Worm (Caenorhabditis elegans) whole organism, L2 larva: ENCODE results near the gene lipl-6.

ENCODE experiments used
- C34F6.9 ChIP-seq: fragments of 150-350 bp; optimal IDR thresholded peaks from 2 replicates; lab custom pipeline; 2014; ENCODE audit warnings: missing biosample characterization, missing genetic modification characterization
- aly-2 ChIP-seq: fragments of 150-350 bp; optimal IDR thresholded peaks from 2 replicates; lab custom pipeline; 2014; ENCODE audit warnings: missing biosample characterization, missing genetic modification characterization
- blmp-1 ChIP-seq: sonication (generic microtip); optimal IDR thresholded peaks from 2 replicates; lab custom pipeline; 2017; ENCODE audit warnings: missing genetic modification characterization, mild to moderate bottlenecking, missing compliant biosample characterization, antibody characterized with exemption, moderate library complexity; ENCODE audit not compliant: insufficient read depth
- mdl-1 ChIP-seq, 2 experiments: fragments of 150-350 bp in 1 of 2; sonication (generic microtip) in 1 of 2; optimal IDR thresholded peaks; 2 replicates each; lab custom pipeline; 2017; ENCODE audit warnings: missing biosample characterization in 2 of 2, missing genetic modification characterization in 2 of 2
- nhr-237 ChIP-seq: fragments of 150-350 bp; optimal IDR thresholded peaks from 2 replicates; lab custom pipeline; 2014; ENCODE audit warnings: missing biosample characterization, missing genetic modification characterization
- nhr-25 ChIP-seq: fragments of 150-350 bp; sonication (generic microtip); optimal IDR thresholded peaks from 3 replicates; lab custom pipeline; 2014; ENCODE audit warnings: missing biosample characterization, missing genetic modification characterization
- skn-1 ChIP-seq: sonication (generic microtip); optimal IDR thresholded peaks from 2 replicates; lab custom pipeline; 2017; ENCODE audit warnings: missing biosample characterization, missing genetic modification characterization
- unc-39 ChIP-seq: fragments of 150-350 bp; optimal IDR thresholded peaks from 2 replicates; lab custom pipeline; 2014; ENCODE audit warnings: missing biosample characterization, missing genetic modification characterization
- ztf-11 ChIP-seq: sonication (generic microtip); optimal IDR thresholded peaks from 2 replicates; lab custom pipeline; 2017; ENCODE audit warnings: missing biosample characterization, missing genetic modification characterization

DNA sequence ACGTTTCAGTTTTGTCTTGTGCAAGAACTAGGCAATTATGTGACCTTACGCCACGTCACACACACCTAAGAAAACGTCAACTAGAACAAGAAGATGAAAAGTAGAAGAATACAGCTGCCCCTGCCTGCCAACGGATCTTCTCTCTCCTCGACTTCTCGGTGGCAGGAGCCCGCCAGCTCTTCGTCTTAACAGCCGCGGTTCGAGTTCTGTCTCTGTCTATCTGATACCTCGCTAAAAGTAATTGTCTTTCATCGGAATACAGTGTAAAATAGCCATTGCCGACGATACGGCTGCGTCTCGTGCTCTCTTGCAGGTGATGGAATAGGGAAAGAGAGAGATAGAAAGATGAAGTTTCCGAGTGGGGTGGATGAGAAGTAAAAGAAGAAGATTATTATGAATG, 3.8 kb downstream of the lipl-6 start:
- TF ChIP-seq blmp-1 (tag; lab: Kevin White, UChicago) (no peak), aly-2 (tag; lab: Kevin White, UChicago) (no peak), ztf-11 (tag; lab: Kevin White, UChicago) (no peak), nhr-25 (no peak), mdl-1 (tag; optimal IDR thresholded peaks at IDR 0.05; lab: Kevin White, UChicago) (no peak), nhr-237 (no peak), C34F6.9 (tag; lab: Kevin White, UChicago) (no peak), skn-1 (tag; lab: Kevin White, UChicago) (no peak), unc-39 (tag; lab: Kevin White, UChicago) (no peak)
